Worm (Caenorhabditis elegans): ENCODE results near the gene T19D12.1.

DNA sequence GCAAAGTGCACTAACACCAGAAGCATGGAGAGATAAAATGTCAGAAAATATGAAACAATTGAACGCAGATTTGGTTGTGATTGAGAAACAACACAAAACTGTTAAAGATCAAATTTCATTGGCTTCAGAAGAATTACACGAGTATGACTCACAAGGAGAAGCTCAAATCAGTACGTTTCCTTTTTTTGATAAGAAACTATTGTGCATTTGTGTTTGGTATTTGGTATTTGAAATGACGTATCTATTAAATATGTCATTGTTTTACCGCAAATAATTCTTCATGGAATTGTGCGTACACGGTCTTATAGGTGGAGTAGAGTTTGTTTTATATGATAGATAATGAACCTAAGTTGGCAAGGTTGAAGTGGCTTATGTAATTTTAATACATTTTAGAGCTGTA, 14.8 kb downstream of the T19D12.1 start:
- TF ChIP-seq fos-1 (tag; optimal IDR thresholded peaks at IDR 0.05): no peak
- TF ChIP-seq snpc-4 (tag; optimal IDR thresholded peaks at IDR 0.05): no peak
- TF ChIP-seq dpl-1 (GFP tag; optimal IDR thresholded peaks at IDR 0.05): no peak
- TF ChIP-seq lin-39 (tag; optimal IDR thresholded peaks at IDR 0.05): no peak
- no peak for TF ChIP-seq mxl-3 (GFP tag; optimal IDR thresholded peaks at IDR 0.05)
- no peak for TF ChIP-seq ama-1 (optimal IDR thresholded peaks at IDR 0.05)
- no peak for TF ChIP-seq ztf-11 (tag; optimal IDR thresholded peaks at IDR 0.05)
- TF ChIP-seq Y75B8A.6 (GFP tag; IDR thresholded peaks at IDR 0.05): no peak
- peak; percentile 18 for TF ChIP-seq nhr-77 (tag; optimal IDR thresholded peaks at IDR 0.05)
- no peak for TF ChIP-seq Y5F2A.4 (GFP tag; optimal IDR thresholded peaks at IDR 0.05)
